Fruit fly (Drosophila melanogaster) whole organism, prepupa: Measurements from ENCODE around the gene MED6.

ENCODE experiments used
- Blimp-1 ChIP-seq: fragments of 200-800 bp; sonication (Bioruptor generic); optimal IDR thresholded peaks from 3 replicates; lab custom pipeline; 2017; ENCODE audit warnings: missing biosample characterization, missing genetic modification characterization, mild to moderate bottlenecking, moderate library complexity, missing genetic modification reagents
- CG10631 ChIP-seq: fragments of 200-800 bp; sonication (Bioruptor generic); optimal IDR thresholded peaks from 2 replicates; lab custom pipeline; 2016; ENCODE audit warnings: missing biosample characterization, missing genetic modification characterization
- CG10669 ChIP-seq: fragments of 200-800 bp; sonication (Bioruptor generic); optimal IDR thresholded peaks from 3 replicates; lab custom pipeline; 2018; ENCODE audit warnings: missing biosample characterization, mild to moderate bottlenecking, missing genetic modification characterization, moderate library complexity
- CG11294 ChIP-seq: fragments of 200-800 bp; sonication (Bioruptor generic); IDR thresholded peaks from 2 replicates; pipeline ENCODE4 v1.3.6; 2022; ENCODE audit warnings: missing biosample characterization, missing genetic modification characterization
- CG11762 ChIP-seq: fragments of 200-800 bp; sonication (Bioruptor generic); optimal IDR thresholded peaks from 3 replicates; lab custom pipeline; 2016; ENCODE audit warnings: missing biosample characterization, missing genetic modification characterization; ENCODE audit not compliant: insufficient read depth
- CG11902 ChIP-seq: fragments of 200-800 bp; sonication (Bioruptor generic); optimal IDR thresholded peaks from 3 replicates; lab custom pipeline; 2016; ENCODE audit warnings: missing biosample characterization, missing genetic modification characterization
- CG15336 ChIP-seq: fragments of 200-800 bp; sonication (Bioruptor generic); IDR thresholded peaks from 2 replicates; pipeline ENCODE4 v1.3.6; 2022; ENCODE audit warnings: missing biosample characterization, missing genetic modification characterization
- CG1621 ChIP-seq: fragments of 200-800 bp; sonication (Bioruptor generic); optimal IDR thresholded peaks from 3 replicates; lab custom pipeline; 2018; ENCODE audit warnings: missing biosample characterization, mild to moderate bottlenecking, missing genetic modification characterization
- CG16779 ChIP-seq: fragments of 200-800 bp; sonication (Bioruptor generic); optimal IDR thresholded peaks from 3 replicates; lab custom pipeline; 2017; ENCODE audit warnings: missing biosample characterization, mild to moderate bottlenecking, missing genetic modification characterization
- CG3032 ChIP-seq: fragments of 200-800 bp; optimal IDR thresholded peaks from 2 replicates; lab custom pipeline; 2019; ENCODE audit warnings: missing biosample characterization, mild to moderate bottlenecking, missing genetic modification characterization, moderate library complexity
- CG31627 ChIP-seq: fragments of 200-800 bp; sonication (Bioruptor generic); optimal IDR thresholded peaks from 3 replicates; lab custom pipeline; 2016; ENCODE audit warnings: missing biosample characterization, missing genetic modification characterization
- CG32006 ChIP-seq: fragments of 200-800 bp; sonication (Bioruptor generic); optimal IDR thresholded peaks from 3 replicates; lab custom pipeline; 2017; ENCODE audit warnings: missing biosample characterization, mild to moderate bottlenecking, missing genetic modification characterization
- CG34406 ChIP-seq: fragments of 200-800 bp; sonication (Bioruptor generic); optimal IDR thresholded peaks from 3 replicates; lab custom pipeline; 2016; ENCODE audit warnings: missing biosample characterization, missing genetic modification characterization
- CG3919 ChIP-seq: fragments of 200-800 bp; sonication (Bioruptor generic); optimal IDR thresholded peaks from 3 replicates; lab custom pipeline; 2016; ENCODE audit warnings: missing biosample characterization, missing genetic modification characterization
- CG4318 ChIP-seq: fragments of 200-800 bp; sonication (Bioruptor generic); optimal IDR thresholded peaks from 3 replicates; lab custom pipeline; 2017; ENCODE audit warnings: missing biosample characterization, mild to moderate bottlenecking, missing genetic modification characterization
- CG6276 ChIP-seq: fragments of 200-800 bp; sonication (Bioruptor generic); optimal IDR thresholded peaks from 2 replicates; lab custom pipeline; 2017; ENCODE audit warnings: missing biosample characterization, mild to moderate bottlenecking, missing genetic modification characterization
- CG6792 ChIP-seq: fragments of 200-800 bp; sonication (Bioruptor generic); optimal IDR thresholded peaks from 3 replicates; lab custom pipeline; 2016; ENCODE audit warnings: missing biosample characterization, missing genetic modification characterization
- CG6808 ChIP-seq: fragments of 200-800 bp; sonication (Bioruptor generic); optimal IDR thresholded peaks from 3 replicates; lab custom pipeline; 2017; ENCODE audit warnings: missing biosample characterization, missing genetic modification characterization, mild to moderate bottlenecking, moderate library complexity, missing genetic modification reagents
- CG6854 ChIP-seq: fragments of 200-800 bp; sonication (Bioruptor generic); optimal IDR thresholded peaks from 2 replicates; lab custom pipeline; 2017; ENCODE audit warnings: missing biosample characterization, mild to moderate bottlenecking, missing genetic modification characterization
- CG8119 ChIP-seq: fragments of 200-800 bp; sonication (Bioruptor generic); IDR thresholded peaks from 3 replicates; pipeline ENCODE4 v1.3.6; 2022; ENCODE audit warnings: missing biosample characterization, missing genetic modification characterization
- CG8319 ChIP-seq: fragments of 200-800 bp; sonication (Bioruptor generic); optimal IDR thresholded peaks from 3 replicates; lab custom pipeline; 2016; ENCODE audit warnings: missing biosample characterization, missing genetic modification characterization
- CG8632 ChIP-seq: fragments of 200-800 bp; sonication (Bioruptor generic); optimal IDR thresholded peaks from 3 replicates; lab custom pipeline; 2016; ENCODE audit warnings: missing biosample characterization, missing genetic modification characterization
- CG9139 ChIP-seq: fragments of 200-800 bp; sonication (Bioruptor generic); optimal IDR thresholded peaks from 3 replicates; lab custom pipeline; 2017; ENCODE audit warnings: missing biosample characterization, mild to moderate bottlenecking, missing genetic modification characterization
- Eip75B ChIP-seq: fragments of 200-800 bp; sonication (Bioruptor generic); optimal IDR thresholded peaks from 3 replicates; lab custom pipeline; 2016; ENCODE audit warnings: missing biosample characterization, missing genetic modification characterization
- Eip78C ChIP-seq: fragments of 200-800 bp; sonication (Bioruptor generic); peaks from one replicate; lab custom pipeline; 2016; ENCODE audit warnings: missing biosample characterization, missing genetic modification characterization
- Eip93F ChIP-seq: fragments of 200-800 bp; sonication (Bioruptor generic); optimal IDR thresholded peaks from 2 replicates; lab custom pipeline; 2016; ENCODE audit warnings: missing biosample characterization, mild to moderate bottlenecking, missing genetic modification characterization
- Ets21C ChIP-seq: fragments of 200-800 bp; sonication (Bioruptor generic); optimal IDR thresholded peaks from 3 replicates; lab custom pipeline; 2016; ENCODE audit warnings: missing biosample characterization, missing genetic modification characterization
- Ets96B ChIP-seq: fragments of 200-800 bp; optimal IDR thresholded peaks from 2 replicates; lab custom pipeline; 2019; ENCODE audit warnings: missing biosample characterization, mild to moderate bottlenecking, missing genetic modification characterization, moderate library complexity
- Hr39 ChIP-seq: fragments of 200-800 bp; sonication (Bioruptor generic); optimal IDR thresholded peaks from 2 replicates; lab custom pipeline; 2016; ENCODE audit warnings: missing biosample characterization, missing genetic modification characterization
- Lpt ChIP-seq: fragments of 200-800 bp; sonication (Bioruptor generic); optimal IDR thresholded peaks from 3 replicates; lab custom pipeline; 2016; ENCODE audit warnings: missing biosample characterization, missing genetic modification characterization
- Met ChIP-seq: fragments of 200-800 bp; sonication (Bioruptor generic); optimal IDR thresholded peaks from 3 replicates; lab custom pipeline; 2016; ENCODE audit warnings: missing biosample characterization, missing genetic modification characterization
- OdsH ChIP-seq: fragments of 200-800 bp; sonication (Bioruptor generic); optimal IDR thresholded peaks from 3 replicates; lab custom pipeline; 2016; ENCODE audit warnings: missing biosample characterization, missing genetic modification characterization
- Sox102F ChIP-seq: fragments of 200-800 bp; sonication (Bioruptor generic); optimal IDR thresholded peaks from 2 replicates; lab custom pipeline; 2016; ENCODE audit warnings: missing biosample characterization, mild to moderate bottlenecking, missing genetic modification characterization
- Sox15 ChIP-seq: fragments of 200-800 bp; sonication (Bioruptor generic); optimal IDR thresholded peaks from 3 replicates; lab custom pipeline; 2016; ENCODE audit warnings: missing biosample characterization, missing genetic modification characterization
- achi ChIP-seq: fragments of 200-800 bp; sonication (Bioruptor generic); optimal IDR thresholded peaks from 3 replicates; lab custom pipeline; 2016; ENCODE audit warnings: missing biosample characterization, missing genetic modification characterization
- acj6 ChIP-seq: fragments of 200-800 bp; sonication (Bioruptor generic); optimal IDR thresholded peaks from 3 replicates; lab custom pipeline; 2016; ENCODE audit warnings: missing biosample characterization, missing genetic modification characterization
- cyc ChIP-seq: fragments of 200-800 bp; sonication (Bioruptor generic); optimal IDR thresholded peaks from 3 replicates; lab custom pipeline; 2016; ENCODE audit warnings: missing biosample characterization, missing genetic modification characterization
- dac ChIP-seq: fragments of 200-800 bp; sonication (Bioruptor generic); optimal IDR thresholded peaks from 2 replicates; lab custom pipeline; 2017; ENCODE audit warnings: missing biosample characterization, mild to moderate bottlenecking, missing genetic modification characterization
- dsx ChIP-seq: fragments of 200-800 bp; optimal IDR thresholded peaks from 3 replicates; lab custom pipeline; 2019; ENCODE audit warnings: missing biosample characterization, mild to moderate bottlenecking, missing genetic modification characterization, moderate library complexity; ENCODE audit not compliant: poor library complexity, severe bottlenecking
- eg ChIP-seq: fragments of 200-800 bp; sonication (Bioruptor generic); IDR thresholded peaks from 3 replicates; pipeline ENCODE4 v1.3.6; 2022; ENCODE audit warnings: missing biosample characterization, missing genetic modification characterization
- esn ChIP-seq: fragments of 200-800 bp; sonication (Bioruptor generic); optimal IDR thresholded peaks from 2 replicates; lab custom pipeline; 2016; ENCODE audit warnings: missing biosample characterization, mild to moderate bottlenecking, missing genetic modification characterization, moderate library complexity
- fd59A ChIP-seq: fragments of 200-800 bp; sonication (Bioruptor generic); optimal IDR thresholded peaks from 2 replicates; lab custom pipeline; 2017; ENCODE audit warnings: missing biosample characterization, mild to moderate bottlenecking, missing genetic modification characterization, missing genetic modification reagents
- fd85E ChIP-seq: fragments of 200-800 bp; sonication (Bioruptor generic); optimal IDR thresholded peaks from 3 replicates; lab custom pipeline; 2016; ENCODE audit warnings: missing biosample characterization, missing genetic modification characterization
- fkh ChIP-seq: fragments of 200-800 bp; sonication (Bioruptor generic); optimal IDR thresholded peaks from 3 replicates; lab custom pipeline; 2017; ENCODE audit warnings: missing biosample characterization, mild to moderate bottlenecking, missing genetic modification characterization, moderate library complexity
- lz ChIP-seq: fragments of 200-800 bp; sonication (Bioruptor generic); optimal IDR thresholded peaks from 3 replicates; lab custom pipeline; 2016; ENCODE audit warnings: missing biosample characterization, missing genetic modification characterization
- net ChIP-seq: fragments of 200-800 bp; sonication (Bioruptor generic); optimal IDR thresholded peaks from 3 replicates; lab custom pipeline; 2016; ENCODE audit warnings: missing biosample characterization, missing genetic modification characterization
- salr ChIP-seq, 2 experiments: fragments of 200-800 bp; sonication (Bioruptor generic); optimal IDR thresholded peaks; 3 replicates each; lab custom pipeline; 2016 to 2018; ENCODE audit warnings: missing biosample characterization in 2 of 2, missing genetic modification characterization in 2 of 2, mild to moderate bottlenecking in 1 of 2
- spab ChIP-seq: fragments of 200-800 bp; sonication (Bioruptor generic); optimal IDR thresholded peaks from 2 replicates; lab custom pipeline; 2017; ENCODE audit warnings: missing biosample characterization, mild to moderate bottlenecking, missing genetic modification characterization, missing genetic modification reagents
- ss ChIP-seq, 2 experiments: fragments of 200-800 bp; sonication (Bioruptor generic); optimal IDR thresholded peaks; 2 replicates in 1 of 2; 3 replicates in 1 of 2; lab custom pipeline; 2017 to 2018; ENCODE audit warnings: mild to moderate bottlenecking in 2 of 2, missing biosample characterization in 2 of 2, missing genetic modification characterization in 2 of 2, moderate library complexity in 1 of 2
- svp ChIP-seq: fragments of 200-800 bp; sonication (Bioruptor generic); peaks from one replicate; lab custom pipeline; 2016; ENCODE audit warnings: missing biosample characterization, missing genetic modification characterization
- topi ChIP-seq: fragments of 200-800 bp; sonication (Bioruptor generic); optimal IDR thresholded peaks from 3 replicates; lab custom pipeline; 2016; ENCODE audit warnings: missing biosample characterization, missing genetic modification characterization
- vri ChIP-seq: fragments of 200-800 bp; sonication (Bioruptor generic); optimal IDR thresholded peaks from 3 replicates; lab custom pipeline; 2016; ENCODE audit warnings: missing biosample characterization, mild to moderate bottlenecking, missing genetic modification characterization

Gene MED6

dm6 chr3R:9777941-9778360 is 9.2 kb upstream of the MED6 start, which contains the start of gene RpS29:
Gene RpS29, plus strand, starts transcription at chr3R:9778042.
- TF ChIP-seq dsx (peak; percentile 5), OdsH (GFP tag; lab: Kevin White, UChicago) (peak; percentile 51), CG6854 (peak; percentile 74), svp (GFP tag; lab: Kevin White, UChicago) (peak; percentile 67), CG4318 (no peak), fd85E (GFP tag; lab: Kevin White, UChicago) (no peak), CG11762 (GFP tag; lab: Kevin White, UChicago) (no peak), acj6 (GFP tag; lab: Kevin White, UChicago) (peak; percentile 55), Blimp-1 (GFP tag; lab: Kevin White, UChicago) (peak; percentile 39), CG6792 (GFP tag; lab: Kevin White, UChicago) (peak; percentile 38), vri (peak; percentile 32), CG6808 (GFP tag; lab: Kevin White, UChicago) (peak; percentile 42), Met (no peak), lz (GFP tag; lab: Kevin White, UChicago) (peak; percentile 70), Ets21C (GFP tag; lab: Kevin White, UChicago) (no peak), cyc (GFP tag; lab: Kevin White, UChicago) (peak; percentile 73), Eip78C (GFP tag; lab: Kevin White, UChicago) (peak; percentile 79), eg (0 out of 3 replicates have a peak, but pooled peaks have one; percentile 44), Eip93F (no peak), ss (GFP tag; optimal IDR thresholded peaks at IDR 0.05; lab: Kevin White, UChicago) (peak; percentile 38 to 71), fkh (GFP tag; lab: Kevin White, UChicago) (no peak), CG10631 (GFP tag; lab: Kevin White, UChicago) (peak; percentile 36), net (GFP tag; lab: Kevin White, UChicago) (peak; percentile 34), fd59A (no peak), CG10669 (GFP tag; lab: Kevin White, UChicago) (peak; percentile 10), CG34406 (peak; percentile 8), CG11294 (GFP tag; lab: Robert Waterston, UW) (no peak), CG9139 (GFP tag; lab: Kevin White, UChicago) (peak; percentile 34), CG3032 (tag; lab: Kevin White, UChicago) (peak; percentile 47), esn (GFP tag; lab: Kevin White, UChicago) (peak; percentile 77), Sox15 (GFP tag; lab: Kevin White, UChicago) (peak; percentile 33), dac (no peak), CG16779 (tag; lab: Kevin White, UChicago) (no peak), CG11902 (GFP tag; lab: Kevin White, UChicago) (peak; percentile 26), salr (GFP tag; optimal IDR thresholded peaks at IDR 0.05; lab: Kevin White, UChicago) (peak in 1 of 2 experiments; percentile 58), CG8119 (GFP tag; lab: Robert Waterston, UW) (no peak), spab (GFP tag; lab: Kevin White, UChicago) (no peak), CG3919 (GFP tag; lab: Kevin White, UChicago) (peak; percentile 73), CG8319 (no peak), topi (peak; percentile 76), CG6276 (GFP tag; lab: Kevin White, UChicago) (no peak), Sox102F (peak; percentile 50), Eip75B (GFP tag; lab: Kevin White, UChicago) (peak; percentile 57), CG32006 (GFP tag; lab: Kevin White, UChicago) (no peak), Lpt (GFP tag; lab: Kevin White, UChicago) (no peak), Ets96B (tag; lab: Kevin White, UChicago) (no peak), Hr39 (GFP tag; lab: Kevin White, UChicago) (peak; percentile 65), CG8632 (GFP tag; lab: Kevin White, UChicago) (no peak), CG31627 (GFP tag; lab: Kevin White, UChicago) (peak; percentile 76), achi (GFP tag; lab: Kevin White, UChicago) (peak; percentile 29), CG1621 (tag; lab: Kevin White, UChicago) (peak; percentile 72), CG15336 (GFP tag; lab: Robert Waterston, UW) (no peak)
